Worm (Caenorhabditis elegans): Measurements from ENCODE around the gene F46B3.1.
"Not testable (repeated sequence)": the region's sequence is repeated elsewhere in the genome, so short reads cannot be mapped to it uniquely, and the experiment has no call there.

F46B3.1 gene

DNA sequence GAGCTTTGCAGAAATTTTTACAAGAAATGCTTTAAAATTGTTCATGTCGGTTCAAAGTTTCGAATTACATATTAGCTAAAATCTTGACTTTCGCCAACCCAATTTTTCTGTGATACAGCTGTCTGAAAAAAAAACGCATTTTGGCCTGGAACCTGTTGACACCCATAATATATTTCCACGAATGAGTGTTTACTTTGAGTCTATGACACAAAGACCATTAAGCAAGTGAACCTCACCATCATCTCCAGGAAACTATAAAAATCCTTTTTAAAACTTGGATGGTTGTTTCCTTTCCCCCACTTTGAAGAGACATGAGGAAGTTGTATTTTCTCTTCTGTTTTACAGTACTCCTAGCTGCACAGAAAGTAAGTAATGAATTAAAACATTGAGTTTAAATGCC lies 22.7 kb downstream of the F46B3.1 start, which contains the start of gene clec-263:
TSS of gene clec-263 (plus strand) at position 301 of the 400 bp plus-strand sequence.
- no peak for TF ChIP-seq unc-130 (tag; optimal IDR thresholded peaks at IDR 0.05)
- no peak for TF ChIP-seq efl-1 (optimal IDR thresholded peaks at IDR 0.05)
- peak in 1 of 2 experiments; percentile 4 for TF ChIP-seq efl-1 (GFP tag; optimal IDR thresholded peaks at IDR 0.05 in 1 of 2)

DNA sequence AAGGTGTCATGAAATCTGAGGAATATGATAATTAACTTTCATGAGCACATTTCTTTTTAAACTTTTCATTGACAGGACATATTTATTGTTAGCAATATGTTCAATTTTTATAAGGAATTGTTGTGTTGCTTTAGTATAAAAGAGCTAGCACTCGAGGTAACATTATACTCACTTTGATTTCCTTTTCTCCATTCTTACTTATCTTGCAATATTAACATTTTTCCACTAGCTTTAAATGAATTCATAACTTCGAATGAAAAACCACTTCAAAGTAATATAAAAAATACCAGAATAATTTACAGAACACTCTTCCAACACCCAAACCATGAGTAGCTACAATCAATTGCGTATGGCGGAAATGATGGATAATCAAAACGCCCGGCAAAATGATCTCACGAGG lies 23.6 kb downstream of the F46B3.1 start, which contains the start of gene F26F2.5:
TSS of gene F26F2.5 (plus strand) at position 301 of the 400 bp plus-strand sequence.
- TF ChIP-seq ceh-63 (GFP tag; optimal IDR thresholded peaks at IDR 0.05) (no peak), mef-2 (tag; optimal IDR thresholded peaks at IDR 0.05) (no peak), ztf-11 (tag; optimal IDR thresholded peaks at IDR 0.05) (no peak)

DNA sequence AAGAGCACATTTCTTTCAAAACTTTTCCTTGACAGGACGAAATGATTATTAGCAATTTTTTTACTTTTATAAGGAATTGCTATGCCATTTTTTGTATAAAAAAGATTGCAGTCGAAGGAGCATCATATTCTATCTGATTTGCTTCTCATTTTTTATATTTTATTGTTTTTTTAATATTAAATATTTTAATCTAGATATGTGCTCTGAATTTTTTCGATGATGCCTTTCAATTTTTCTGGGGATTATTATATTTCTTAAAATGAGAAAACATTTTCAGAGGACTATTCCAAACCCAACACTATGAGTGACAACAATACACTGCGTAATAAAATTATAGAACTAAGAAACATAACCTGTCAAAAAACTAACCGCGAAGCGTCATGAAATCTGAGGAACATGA lies 28.0 kb downstream of the F46B3.1 start, which contains the start of gene F26F2.4:
TSS of gene F26F2.4 (plus strand) at position 301 of the 400 bp plus-strand sequence.
- TF ChIP-seq nhr-47, elt-3, mef-2 (tag; optimal IDR thresholded peaks at IDR 0.05): not testable (repeated sequence)

DNA sequence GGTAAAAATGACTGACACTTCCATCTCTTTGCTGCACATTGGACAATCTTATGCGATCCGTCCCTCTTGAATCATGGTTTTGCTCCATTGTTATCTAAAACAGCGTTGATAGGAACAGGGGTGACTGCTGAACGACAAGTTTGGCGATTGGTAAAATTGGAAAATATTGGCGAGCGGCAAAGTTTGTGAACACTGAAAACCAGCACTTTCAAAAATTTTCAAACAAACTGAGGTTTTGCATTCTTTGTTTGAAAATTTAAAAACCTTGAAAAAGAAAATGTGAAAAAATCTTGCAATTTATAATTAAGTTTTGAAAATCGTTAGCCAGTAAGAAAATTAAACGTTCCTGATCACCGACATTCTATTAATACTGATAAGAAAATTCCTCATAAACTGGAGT lies 30.5 kb downstream of the F46B3.1 start, which contains the start of gene F26F2.3:
TSS of gene F26F2.3 (minus strand) at position 101 of the 400 bp plus-strand sequence.
- no peak for TF ChIP-seq ces-1 (GFP tag; optimal IDR thresholded peaks at IDR 0.05)
- no peak for TF ChIP-seq lsy-2 (tag; optimal IDR thresholded peaks at IDR 0.05)
- TF ChIP-seq nhr-20 (tag; optimal IDR thresholded peaks at IDR 0.05) = no peak
- no peak for TF ChIP-seq C04F5.9 (tag; optimal IDR thresholded peaks at IDR 0.05)
- TF ChIP-seq F16B12.6 (tag; optimal IDR thresholded peaks at IDR 0.05) = no peak
- no peak for TF ChIP-seq aha-1 (tag; optimal IDR thresholded peaks at IDR 0.05)
- TF ChIP-seq pqm-1 (tag; optimal IDR thresholded peaks at IDR 0.05) = no peak
- TF ChIP-seq snpc-4 (tag; optimal IDR thresholded peaks at IDR 0.05) = no peak
- TF ChIP-seq unc-98 (GFP tag; IDR thresholded peaks at IDR 0.05) = no peak

DNA sequence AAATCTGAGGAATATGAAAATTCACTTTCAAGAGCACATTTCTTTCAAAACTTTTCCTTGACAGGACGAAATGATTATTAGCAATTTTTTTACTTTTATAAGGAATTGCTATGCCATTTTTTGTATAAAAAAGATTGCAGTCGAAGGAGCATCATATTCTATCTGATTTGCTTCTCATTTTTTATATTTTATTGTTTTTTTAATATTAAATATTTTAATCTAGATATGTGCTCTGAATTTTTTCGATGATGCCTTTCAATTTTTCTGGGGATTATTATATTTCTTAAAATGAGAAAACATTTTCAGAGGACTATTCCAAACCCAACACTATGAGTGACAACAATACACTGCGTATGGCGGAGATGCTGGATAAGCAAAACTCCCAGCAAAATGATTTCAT lies 32.9 kb downstream of the F46B3.1 start, which contains the start of gene F26F2.13:
TSS of gene F26F2.13 (plus strand) at position 301 of the 400 bp plus-strand sequence.
- TF ChIP-seq sox-4 (tag; optimal IDR thresholded peaks at IDR 0.05); ceh-88 (GFP tag; IDR thresholded peaks at IDR 0.05); unc-98 (GFP tag; IDR thresholded peaks at IDR 0.05): not testable (repeated sequence)

DNA sequence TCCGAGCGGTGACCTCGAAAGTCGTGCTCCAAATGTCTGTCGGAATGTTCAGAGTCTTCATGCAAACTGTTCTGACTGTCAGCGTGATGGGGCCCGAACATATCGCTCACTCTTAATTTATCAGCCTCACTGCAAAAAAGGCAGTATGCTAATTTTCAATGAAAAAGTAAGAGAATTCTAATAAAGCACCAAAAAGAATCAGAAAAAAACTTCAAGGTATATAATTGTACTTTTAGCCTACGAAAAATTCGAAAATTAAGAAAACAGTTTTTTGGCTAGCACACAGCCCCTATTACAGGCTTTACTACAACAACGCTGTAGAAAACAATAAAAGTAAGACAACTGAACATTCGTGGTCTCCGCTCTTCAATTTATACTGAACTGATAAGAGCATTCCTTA lies 35.2 kb downstream of the F46B3.1 start, which contains the start of gene F26F2.1:
TSS of gene F26F2.1 (minus strand) at position 101 of the 400 bp plus-strand sequence.
- TF ChIP-seq fkh-8 (tag; optimal IDR thresholded peaks at IDR 0.05) (no peak), elt-2 (tag; optimal IDR thresholded peaks at IDR 0.05) (no peak), sup-37 (GFP tag; optimal IDR thresholded peaks at IDR 0.05) (no peak), snu-23 (GFP tag; optimal IDR thresholded peaks at IDR 0.05) (no peak), hpl-2 (GFP tag; optimal IDR thresholded peaks at IDR 0.05) (no peak), ceh-8 (GFP tag; optimal IDR thresholded peaks at IDR 0.05) (no peak), ama-1 (optimal IDR thresholded peaks at IDR 0.05) (no peak), ceh-90 (tag; optimal IDR thresholded peaks at IDR 0.05) (no peak), efl-1 (optimal IDR thresholded peaks at IDR 0.05) (no peak), efl-1 (GFP tag; optimal IDR thresholded peaks at IDR 0.05 in 1 of 2) (no peak), mdl-1 (tag; optimal IDR thresholded peaks at IDR 0.05) (no peak), nhr-12 (tag; optimal IDR thresholded peaks at IDR 0.05) (no peak), fkh-4 (tag; optimal IDR thresholded peaks at IDR 0.05; ENCODE audit: borderline replicate concordance) (no peak), ets-5 (GFP tag; IDR thresholded peaks at IDR 0.05) (no peak), mab-9 (GFP tag; IDR thresholded peaks at IDR 0.05) (no peak), tlp-1 (tag; optimal IDR thresholded peaks at IDR 0.05) (no peak), ceh-63 (GFP tag; optimal IDR thresholded peaks at IDR 0.05) (no peak), ceh-82 (tag; optimal IDR thresholded peaks at IDR 0.05) (no peak), C34B4.2 (tag; optimal IDR thresholded peaks at IDR 0.05) (no peak), unc-62 (GFP tag; optimal IDR thresholded peaks at IDR 0.05) (no peak), jun-1 (tag; optimal IDR thresholded peaks at IDR 0.05) (no peak)

Data from whole organism, L1 larva.